Worm (Caenorhabditis elegans) whole organism, early embryonic: ENCODE results near the gene srsx-31.

Source experiments
- B0310.2 ChIP-seq: sonication (generic microtip); optimal IDR thresholded peaks from 2 replicates; lab custom pipeline; 2016; ENCODE audit warnings: mild to moderate bottlenecking, missing genetic modification characterization, missing compliant biosample characterization
- F13C5.2 ChIP-seq: sonication (generic microtip); optimal IDR thresholded peaks from 2 replicates; lab custom pipeline; 2017; ENCODE audit warnings: mild to moderate bottlenecking, missing genetic modification characterization, inconsistent platforms, missing compliant biosample characterization
- aly-1 ChIP-seq: sonication (generic microtip); optimal IDR thresholded peaks from 2 replicates; lab custom pipeline; 2016; ENCODE audit warnings: missing genetic modification characterization, missing compliant biosample characterization
- ama-1 ChIP-seq: fragments of 150-350 bp; optimal IDR thresholded peaks from 2 replicates; lab custom pipeline; 2014
- ceh-13 ChIP-seq: fragments of 200-800 bp; sonication (Bioruptor generic); optimal IDR thresholded peaks from 2 replicates; lab custom pipeline; 2018; ENCODE audit warnings: mild to moderate bottlenecking, missing genetic modification characterization, missing compliant biosample characterization
- ceh-36 ChIP-seq: sonication (generic microtip); optimal IDR thresholded peaks from 2 replicates; lab custom pipeline; 2016; ENCODE audit warnings: missing genetic modification characterization, inconsistent platforms, missing compliant biosample characterization
- ets-7 ChIP-seq: sonication (generic microtip); optimal IDR thresholded peaks from 2 replicates; lab custom pipeline; 2016; ENCODE audit warnings: missing genotype, missing genetic modification characterization, missing compliant biosample characterization
- flt-1 ChIP-seq: fragments of 200-800 bp; sonication (Bioruptor generic); IDR thresholded peaks from 2 replicates; pipeline ENCODE4 v1.3.6; 2022; ENCODE audit warnings: missing genetic modification characterization, missing compliant biosample characterization
- pes-1 ChIP-seq: fragments of 200-800 bp; sonication (Bioruptor generic); IDR thresholded peaks from 2 replicates; pipeline ENCODE4 v1.3.6; 2022; ENCODE audit warnings: missing genetic modification reagents, missing genetic modification characterization, missing compliant biosample characterization
- scrt-1 ChIP-seq: fragments of 200-800 bp; sonication (Bioruptor generic); IDR thresholded peaks from 2 replicates; pipeline ENCODE4 v1.3.6; 2022; ENCODE audit warnings: missing genetic modification characterization, missing compliant biosample characterization

DNA sequence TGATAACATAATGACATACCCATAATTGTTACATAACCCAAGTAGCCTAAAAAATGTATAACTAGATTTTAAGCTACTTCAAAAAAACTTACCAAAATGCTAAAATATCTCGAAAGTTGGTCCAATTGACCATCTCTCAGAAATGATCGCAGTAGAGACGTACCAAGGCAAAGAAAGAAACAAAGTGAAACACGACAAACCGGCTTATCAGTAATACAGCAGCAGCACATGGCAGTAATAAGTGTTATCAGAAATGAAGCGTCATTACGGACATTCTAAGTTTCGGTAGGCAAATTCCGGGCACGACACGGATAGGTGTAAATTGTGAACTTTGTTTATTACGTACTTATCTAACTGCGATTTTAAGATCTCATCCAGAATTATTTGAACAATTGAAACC, 10.6 kb upstream of the srsx-31 start, which contains the start of gene cln-3.1:
- no peak for TF ChIP-seq flt-1
- TF ChIP-seq ama-1 (lab: Kevin White, UChicago) = no peak
- no peak for TF ChIP-seq aly-1 (tag; lab: Kevin White, UChicago)
- TF ChIP-seq pes-1 = no peak
- no peak for TF ChIP-seq F13C5.2 (tag; lab: Kevin White, UChicago)
- TF ChIP-seq ceh-36 (tag; lab: Kevin White, UChicago) = no peak
- TF ChIP-seq ceh-13 (GFP tag; lab: Kevin White, UChicago) = no peak
- TF ChIP-seq ets-7 (tag; lab: Kevin White, UChicago) = no peak
- no peak for TF ChIP-seq scrt-1 (GFP tag; lab: Robert Waterston, UW)
- no peak for TF ChIP-seq B0310.2 (tag; lab: Kevin White, UChicago)
